Fruit fly (Drosophila melanogaster) whole organism, prepupa: ENCODE measurements around the gene CG45154.

ENCODE experiments used
- CG10631 ChIP-seq: fragments of 200-800 bp; sonication (Bioruptor generic); optimal IDR thresholded peaks from 2 replicates; lab custom pipeline; 2016; ENCODE audit warnings: missing biosample characterization, missing genetic modification characterization
- CG10669 ChIP-seq: fragments of 200-800 bp; sonication (Bioruptor generic); optimal IDR thresholded peaks from 3 replicates; lab custom pipeline; 2018; ENCODE audit warnings: missing biosample characterization, mild to moderate bottlenecking, missing genetic modification characterization, moderate library complexity
- CG11762 ChIP-seq: fragments of 200-800 bp; sonication (Bioruptor generic); optimal IDR thresholded peaks from 3 replicates; lab custom pipeline; 2016; ENCODE audit warnings: missing biosample characterization, missing genetic modification characterization; ENCODE audit not compliant: insufficient read depth
- CG11902 ChIP-seq: fragments of 200-800 bp; sonication (Bioruptor generic); optimal IDR thresholded peaks from 3 replicates; lab custom pipeline; 2016; ENCODE audit warnings: missing biosample characterization, missing genetic modification characterization
- CG15336 ChIP-seq: fragments of 200-800 bp; sonication (Bioruptor generic); IDR thresholded peaks from 2 replicates; pipeline ENCODE4 v1.3.6; 2022; ENCODE audit warnings: missing biosample characterization, missing genetic modification characterization
- CG1621 ChIP-seq: fragments of 200-800 bp; sonication (Bioruptor generic); optimal IDR thresholded peaks from 3 replicates; lab custom pipeline; 2018; ENCODE audit warnings: missing biosample characterization, mild to moderate bottlenecking, missing genetic modification characterization
- CG16779 ChIP-seq: fragments of 200-800 bp; sonication (Bioruptor generic); optimal IDR thresholded peaks from 3 replicates; lab custom pipeline; 2017; ENCODE audit warnings: missing biosample characterization, mild to moderate bottlenecking, missing genetic modification characterization
- CG31627 ChIP-seq: fragments of 200-800 bp; sonication (Bioruptor generic); optimal IDR thresholded peaks from 3 replicates; lab custom pipeline; 2016; ENCODE audit warnings: missing biosample characterization, missing genetic modification characterization
- CG32006 ChIP-seq: fragments of 200-800 bp; sonication (Bioruptor generic); optimal IDR thresholded peaks from 3 replicates; lab custom pipeline; 2017; ENCODE audit warnings: missing biosample characterization, mild to moderate bottlenecking, missing genetic modification characterization
- CG34406 ChIP-seq: fragments of 200-800 bp; sonication (Bioruptor generic); optimal IDR thresholded peaks from 3 replicates; lab custom pipeline; 2016; ENCODE audit warnings: missing biosample characterization, missing genetic modification characterization
- CG3919 ChIP-seq: fragments of 200-800 bp; sonication (Bioruptor generic); optimal IDR thresholded peaks from 3 replicates; lab custom pipeline; 2016; ENCODE audit warnings: missing biosample characterization, missing genetic modification characterization
- CG4318 ChIP-seq: fragments of 200-800 bp; sonication (Bioruptor generic); optimal IDR thresholded peaks from 3 replicates; lab custom pipeline; 2017; ENCODE audit warnings: missing biosample characterization, mild to moderate bottlenecking, missing genetic modification characterization
- CG6163 ChIP-seq: fragments of 200-800 bp; sonication (Bioruptor generic); IDR thresholded peaks from 3 replicates; pipeline ENCODE4 v1.3.6; 2022; ENCODE audit warnings: missing biosample characterization, missing genetic modification characterization
- CG6276 ChIP-seq: fragments of 200-800 bp; sonication (Bioruptor generic); optimal IDR thresholded peaks from 2 replicates; lab custom pipeline; 2017; ENCODE audit warnings: missing biosample characterization, mild to moderate bottlenecking, missing genetic modification characterization
- CG6792 ChIP-seq: fragments of 200-800 bp; sonication (Bioruptor generic); optimal IDR thresholded peaks from 3 replicates; lab custom pipeline; 2016; ENCODE audit warnings: missing biosample characterization, missing genetic modification characterization
- CG6808 ChIP-seq: fragments of 200-800 bp; sonication (Bioruptor generic); optimal IDR thresholded peaks from 3 replicates; lab custom pipeline; 2017; ENCODE audit warnings: missing biosample characterization, missing genetic modification characterization, mild to moderate bottlenecking, moderate library complexity, missing genetic modification reagents
- CG6854 ChIP-seq: fragments of 200-800 bp; sonication (Bioruptor generic); optimal IDR thresholded peaks from 2 replicates; lab custom pipeline; 2017; ENCODE audit warnings: missing biosample characterization, mild to moderate bottlenecking, missing genetic modification characterization
- CG7368 ChIP-seq: fragments of 200-800 bp; sonication (Bioruptor generic); optimal IDR thresholded peaks from 3 replicates; lab custom pipeline; 2016; ENCODE audit warnings: missing biosample characterization, missing genetic modification characterization
- CG8119 ChIP-seq: fragments of 200-800 bp; sonication (Bioruptor generic); IDR thresholded peaks from 3 replicates; pipeline ENCODE4 v1.3.6; 2022; ENCODE audit warnings: missing biosample characterization, missing genetic modification characterization
- CG8319 ChIP-seq: fragments of 200-800 bp; sonication (Bioruptor generic); optimal IDR thresholded peaks from 3 replicates; lab custom pipeline; 2016; ENCODE audit warnings: missing biosample characterization, missing genetic modification characterization
- CG8632 ChIP-seq: fragments of 200-800 bp; sonication (Bioruptor generic); optimal IDR thresholded peaks from 3 replicates; lab custom pipeline; 2016; ENCODE audit warnings: missing biosample characterization, missing genetic modification characterization
- CG9139 ChIP-seq: fragments of 200-800 bp; sonication (Bioruptor generic); optimal IDR thresholded peaks from 3 replicates; lab custom pipeline; 2017; ENCODE audit warnings: missing biosample characterization, mild to moderate bottlenecking, missing genetic modification characterization
- Eip93F ChIP-seq: fragments of 200-800 bp; sonication (Bioruptor generic); optimal IDR thresholded peaks from 2 replicates; lab custom pipeline; 2016; ENCODE audit warnings: missing biosample characterization, mild to moderate bottlenecking, missing genetic modification characterization
- Ets21C ChIP-seq: fragments of 200-800 bp; sonication (Bioruptor generic); optimal IDR thresholded peaks from 3 replicates; lab custom pipeline; 2016; ENCODE audit warnings: missing biosample characterization, missing genetic modification characterization
- Ets96B ChIP-seq: fragments of 200-800 bp; optimal IDR thresholded peaks from 2 replicates; lab custom pipeline; 2019; ENCODE audit warnings: missing biosample characterization, mild to moderate bottlenecking, missing genetic modification characterization, moderate library complexity
- Gug ChIP-seq: fragments of 200-800 bp; sonication (Bioruptor generic); IDR thresholded peaks from 2 replicates; pipeline ENCODE4 v1.3.6; 2022; ENCODE audit warnings: missing biosample characterization, missing genetic modification characterization
- Hr38 ChIP-seq: sonication (Bioruptor generic); optimal IDR thresholded peaks from 2 replicates; lab custom pipeline; 2016; ENCODE audit warnings: missing biosample characterization, missing genetic modification characterization
- Hr4 ChIP-seq: fragments of 200-800 bp; sonication (Bioruptor generic); optimal IDR thresholded peaks from 3 replicates; lab custom pipeline; 2016; ENCODE audit warnings: missing biosample characterization, missing genetic modification characterization
- OdsH ChIP-seq: fragments of 200-800 bp; sonication (Bioruptor generic); optimal IDR thresholded peaks from 3 replicates; lab custom pipeline; 2016; ENCODE audit warnings: missing biosample characterization, missing genetic modification characterization
- Sox102F ChIP-seq: fragments of 200-800 bp; sonication (Bioruptor generic); optimal IDR thresholded peaks from 2 replicates; lab custom pipeline; 2016; ENCODE audit warnings: missing biosample characterization, mild to moderate bottlenecking, missing genetic modification characterization
- Sox14 ChIP-seq: fragments of 200-800 bp; sonication (Bioruptor generic); optimal IDR thresholded peaks from 3 replicates; lab custom pipeline; 2016; ENCODE audit warnings: missing biosample characterization, missing genetic modification characterization
- Sox15 ChIP-seq: fragments of 200-800 bp; sonication (Bioruptor generic); optimal IDR thresholded peaks from 3 replicates; lab custom pipeline; 2016; ENCODE audit warnings: missing biosample characterization, missing genetic modification characterization
- achi ChIP-seq: fragments of 200-800 bp; sonication (Bioruptor generic); optimal IDR thresholded peaks from 3 replicates; lab custom pipeline; 2016; ENCODE audit warnings: missing biosample characterization, missing genetic modification characterization
- cyc ChIP-seq: fragments of 200-800 bp; sonication (Bioruptor generic); optimal IDR thresholded peaks from 3 replicates; lab custom pipeline; 2016; ENCODE audit warnings: missing biosample characterization, missing genetic modification characterization
- dac ChIP-seq: fragments of 200-800 bp; sonication (Bioruptor generic); optimal IDR thresholded peaks from 2 replicates; lab custom pipeline; 2017; ENCODE audit warnings: missing biosample characterization, mild to moderate bottlenecking, missing genetic modification characterization
- dsx ChIP-seq: fragments of 200-800 bp; optimal IDR thresholded peaks from 3 replicates; lab custom pipeline; 2019; ENCODE audit warnings: missing biosample characterization, mild to moderate bottlenecking, missing genetic modification characterization, moderate library complexity; ENCODE audit not compliant: poor library complexity, severe bottlenecking
- eg ChIP-seq: fragments of 200-800 bp; sonication (Bioruptor generic); IDR thresholded peaks from 3 replicates; pipeline ENCODE4 v1.3.6; 2022; ENCODE audit warnings: missing biosample characterization, missing genetic modification characterization
- esn ChIP-seq: fragments of 200-800 bp; sonication (Bioruptor generic); optimal IDR thresholded peaks from 2 replicates; lab custom pipeline; 2016; ENCODE audit warnings: missing biosample characterization, mild to moderate bottlenecking, missing genetic modification characterization, moderate library complexity
- fd59A ChIP-seq: fragments of 200-800 bp; sonication (Bioruptor generic); optimal IDR thresholded peaks from 2 replicates; lab custom pipeline; 2017; ENCODE audit warnings: missing biosample characterization, mild to moderate bottlenecking, missing genetic modification characterization, missing genetic modification reagents
- fd85E ChIP-seq: fragments of 200-800 bp; sonication (Bioruptor generic); optimal IDR thresholded peaks from 3 replicates; lab custom pipeline; 2016; ENCODE audit warnings: missing biosample characterization, missing genetic modification characterization
- fkh ChIP-seq: fragments of 200-800 bp; sonication (Bioruptor generic); optimal IDR thresholded peaks from 3 replicates; lab custom pipeline; 2017; ENCODE audit warnings: missing biosample characterization, mild to moderate bottlenecking, missing genetic modification characterization, moderate library complexity
- net ChIP-seq: fragments of 200-800 bp; sonication (Bioruptor generic); optimal IDR thresholded peaks from 3 replicates; lab custom pipeline; 2016; ENCODE audit warnings: missing biosample characterization, missing genetic modification characterization
- pdm3 ChIP-seq: fragments of 200-800 bp; sonication (Bioruptor generic); optimal IDR thresholded peaks from 3 replicates; lab custom pipeline; 2016; ENCODE audit warnings: missing biosample characterization, missing genetic modification characterization
- salr ChIP-seq, 2 experiments: fragments of 200-800 bp; sonication (Bioruptor generic); optimal IDR thresholded peaks; 3 replicates each; lab custom pipeline; 2016 to 2018; ENCODE audit warnings: missing biosample characterization in 2 of 2, missing genetic modification characterization in 2 of 2, mild to moderate bottlenecking in 1 of 2
- spab ChIP-seq: fragments of 200-800 bp; sonication (Bioruptor generic); optimal IDR thresholded peaks from 2 replicates; lab custom pipeline; 2017; ENCODE audit warnings: missing biosample characterization, mild to moderate bottlenecking, missing genetic modification characterization, missing genetic modification reagents
- ss ChIP-seq, 2 experiments: fragments of 200-800 bp; sonication (Bioruptor generic); optimal IDR thresholded peaks; 2 replicates in 1 of 2; 3 replicates in 1 of 2; lab custom pipeline; 2017 to 2018; ENCODE audit warnings: mild to moderate bottlenecking in 2 of 2, missing biosample characterization in 2 of 2, missing genetic modification characterization in 2 of 2, moderate library complexity in 1 of 2
- svp ChIP-seq: fragments of 200-800 bp; sonication (Bioruptor generic); peaks from one replicate; lab custom pipeline; 2016; ENCODE audit warnings: missing biosample characterization, missing genetic modification characterization

The CG45154 gene

DNA sequence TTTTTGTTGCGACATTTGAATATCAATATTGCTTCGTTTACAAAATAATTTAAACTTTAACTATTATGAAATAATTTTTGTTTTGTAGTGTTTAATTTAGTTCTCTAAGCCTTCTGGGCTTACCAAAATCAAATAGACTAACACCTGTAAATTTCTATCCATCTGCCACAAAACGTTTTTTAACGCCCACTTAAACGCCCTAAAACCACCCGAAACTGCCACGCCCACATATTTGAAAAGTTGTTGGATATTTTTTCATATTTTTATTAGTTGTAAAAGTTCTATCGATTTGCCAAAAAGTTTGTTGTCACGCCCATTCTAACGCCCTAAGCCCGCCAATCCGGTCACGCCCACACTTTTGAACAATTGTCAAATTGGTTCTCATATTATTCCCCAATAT lies at the start of gene CG45154:
TSS of gene CG45154 (minus strand) at position 101 of the 400 bp plus-strand sequence.
- TF ChIP-seq esn (GFP tag; lab: Kevin White, UChicago), result no peak

DNA sequence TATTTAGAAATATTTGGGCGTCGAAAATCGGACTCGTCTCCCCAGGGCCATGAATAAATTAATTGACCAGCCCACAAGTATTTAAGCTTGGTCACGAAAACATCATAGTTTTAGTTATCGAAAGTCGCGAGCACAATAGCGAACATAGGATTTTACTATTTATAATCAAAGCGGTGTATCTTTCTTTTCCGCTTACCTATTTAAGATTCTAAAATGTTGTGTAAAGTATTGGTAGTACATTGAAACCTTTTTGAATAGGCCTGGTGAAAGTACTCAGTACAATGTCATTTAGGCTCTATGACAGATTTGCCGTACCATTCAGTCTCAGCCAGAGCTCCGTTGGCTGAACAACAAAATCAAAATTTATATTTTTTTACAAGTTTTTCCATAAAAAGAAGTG lies 46.1 kb upstream of the CG45154 start, which contains the start of gene ccb:
TSS of gene ccb (plus strand) at position 301 of the 400 bp plus-strand sequence.
- TF ChIP-seq dac (GFP tag; lab: Kevin White, UChicago) (no peak), CG8319 (no peak), CG8119 (GFP tag; lab: Robert Waterston, UW) (no peak), CG6792 (no peak), CG32006 (no peak), Ets21C (GFP tag; lab: Kevin White, UChicago) (no peak), Gug (GFP tag; lab: Robert Waterston, UW) (no peak), Sox14 (no peak), Ets96B (tag; lab: Kevin White, UChicago) (no peak), CG3919 (GFP tag; lab: Kevin White, UChicago) (no peak)

DNA sequence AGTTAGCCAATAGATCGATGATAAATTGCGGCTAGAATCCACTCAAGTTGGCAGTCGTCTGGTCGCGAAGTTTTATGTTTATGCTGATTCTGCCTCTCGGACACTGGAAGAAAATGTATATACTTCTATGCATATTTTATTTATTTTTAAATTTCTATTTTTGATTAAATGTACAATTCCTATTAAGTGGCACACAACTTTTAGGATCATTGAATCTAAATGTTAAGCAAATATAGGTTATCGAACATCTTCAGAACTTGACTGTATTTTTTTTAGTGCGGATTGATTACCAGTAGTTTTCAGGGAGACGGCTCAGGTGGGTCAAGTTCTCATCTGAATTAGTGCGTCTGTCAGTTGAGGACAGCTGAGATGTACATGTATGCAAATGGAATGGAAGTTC lies 19.6 kb downstream of the CG45154 start:
- no peak for TF ChIP-seq fkh (GFP tag; lab: Kevin White, UChicago)
- no peak for TF ChIP-seq CG8319
- TF ChIP-seq OdsH, result peak; percentile 57
- TF ChIP-seq Eip93F (GFP tag; lab: Kevin White, UChicago), result no peak
- no peak for TF ChIP-seq CG6276 (GFP tag; lab: Kevin White, UChicago)
- TF ChIP-seq net (GFP tag; lab: Kevin White, UChicago), result peak; percentile 33
- peak in 1 of 2 experiments; percentile 39 for TF ChIP-seq salr (GFP tag; optimal IDR thresholded peaks at IDR 0.05; lab: Kevin White, UChicago)
- TF ChIP-seq fd85E (GFP tag; lab: Kevin White, UChicago), result no peak
- no peak for TF ChIP-seq Ets21C (GFP tag; lab: Kevin White, UChicago)
- peak; percentile 62 for TF ChIP-seq CG10631 (GFP tag; lab: Kevin White, UChicago)
- peak; percentile 52 for TF ChIP-seq CG7368 (GFP tag; lab: Kevin White, UChicago)
- peak; percentile 57 for TF ChIP-seq svp (GFP tag; lab: Kevin White, UChicago)
- TF ChIP-seq CG32006, result peak; percentile 9
- TF ChIP-seq CG6854 (GFP tag; lab: Kevin White, UChicago), result no peak
- no peak for TF ChIP-seq cyc (GFP tag; lab: Kevin White, UChicago)
- TF ChIP-seq pdm3, result peak; percentile 40
- TF ChIP-seq CG4318, result no peak
- TF ChIP-seq CG9139 (GFP tag; lab: Kevin White, UChicago), result peak; percentile 52
- peak; percentile 55 for TF ChIP-seq CG6808 (GFP tag; lab: Kevin White, UChicago)
- TF ChIP-seq eg (GFP tag; lab: Robert Waterston, UW), result no peak
- no peak for TF ChIP-seq Sox102F
- TF ChIP-seq CG10669, result peak; percentile 70
- TF ChIP-seq CG11762 (GFP tag; lab: Kevin White, UChicago), result peak; percentile 18
- no peak for TF ChIP-seq Gug (GFP tag; lab: Robert Waterston, UW)
- TF ChIP-seq CG16779 (tag; lab: Kevin White, UChicago), result peak; percentile 1
- TF ChIP-seq CG8632 (GFP tag; lab: Kevin White, UChicago), result peak; percentile 45
- no peak for TF ChIP-seq Hr38
- no peak for TF ChIP-seq CG31627 (GFP tag; lab: Kevin White, UChicago)
- no peak; the same call in 1 of the 3 replicates for TF ChIP-seq CG6163 (GFP tag; lab: Robert Waterston, UW)
- TF ChIP-seq Sox15 (GFP tag; lab: Kevin White, UChicago), result no peak
- TF ChIP-seq fd59A, result peak; percentile 41
- TF ChIP-seq achi (GFP tag; lab: Kevin White, UChicago), result peak; percentile 52
- TF ChIP-seq dsx (GFP tag; lab: Kevin White, UChicago), result peak; percentile 63
- TF ChIP-seq Sox14, result peak; percentile 8
- TF ChIP-seq CG15336 (GFP tag; lab: Robert Waterston, UW), result peak; percentile 45; the same call in 1 of the 2 replicates
- no peak for TF ChIP-seq CG11902 (GFP tag; lab: Kevin White, UChicago)
- TF ChIP-seq CG6792, result peak; percentile 19
- peak; percentile 36 for TF ChIP-seq CG34406 (GFP tag; lab: Kevin White, UChicago)
- peak; percentile 55 for TF ChIP-seq CG1621 (tag; lab: Kevin White, UChicago)
- peak; percentile 22 for TF ChIP-seq esn (GFP tag; lab: Kevin White, UChicago)
- peak; percentile 72 for TF ChIP-seq Ets96B (tag; lab: Kevin White, UChicago)
- no peak for TF ChIP-seq Hr4 (GFP tag; lab: Kevin White, UChicago)
- peak; percentile 16 to 74 for TF ChIP-seq ss (GFP tag; optimal IDR thresholded peaks at IDR 0.05; lab: Kevin White, UChicago)
- TF ChIP-seq spab (GFP tag; lab: Kevin White, UChicago), result peak; percentile 49
